Worm (Caenorhabditis elegans) whole organism, midembryonic: ENCODE measurements around the gene R08C7.12.

Source experiments
- T22C8.4 ChIP-seq: fragments of 200-800 bp; sonication (Bioruptor generic); IDR thresholded peaks from 2 replicates; pipeline ENCODE4 v1.3.6; 2022; ENCODE audit warnings: missing genetic modification characterization, missing compliant biosample characterization
- cog-1 ChIP-seq: sonication (generic microtip); optimal IDR thresholded peaks from 2 replicates; lab custom pipeline; 2016; ENCODE audit warnings: missing genetic modification characterization, missing compliant biosample characterization
- flt-1 ChIP-seq: fragments of 200-800 bp; sonication (Bioruptor generic); IDR thresholded peaks from 2 replicates; pipeline ENCODE4 v1.3.6; 2022; ENCODE audit warnings: missing genetic modification characterization, missing compliant biosample characterization
- klf-2 ChIP-seq: fragments of 200-800 bp; sonication (Bioruptor generic); conservative IDR thresholded peaks from 2 replicates; pipeline ENCODE4 v1.3.6; 2022; ENCODE audit warnings: missing genetic modification reagents, missing genetic modification characterization, missing compliant biosample characterization
- med-1 ChIP-seq: sonication (generic microtip); optimal IDR thresholded peaks from 2 replicates; lab custom pipeline; 2017; ENCODE audit warnings: missing genetic modification characterization, mild to moderate bottlenecking, missing compliant biosample characterization, antibody characterized with exemption, missing genetic modification reagents; ENCODE audit not compliant: insufficient read depth
- ref-1 ChIP-seq: fragments of 200-800 bp; sonication (Bioruptor generic); conservative IDR thresholded peaks from 2 replicates; pipeline ENCODE4 v1.3.6; 2022; ENCODE audit warnings: missing genetic modification reagents, missing genetic modification characterization, missing compliant biosample characterization
- tab-1 ChIP-seq: fragments of 200-800 bp; sonication (Bioruptor generic); IDR thresholded peaks from 2 replicates; pipeline ENCODE4 v1.3.6; 2022; ENCODE audit warnings: missing genetic modification characterization, missing compliant biosample characterization
- ztf-23 ChIP-seq: fragments of 200-800 bp; sonication (Bioruptor generic); IDR thresholded peaks from 2 replicates; pipeline ENCODE4 v1.3.6; 2022; ENCODE audit warnings: missing genetic modification reagents, missing genetic modification characterization, missing compliant biosample characterization
- ztf-29 ChIP-seq: fragments of 200-800 bp; sonication (Bioruptor generic); IDR thresholded peaks from 2 replicates; pipeline ENCODE4 v1.3.6; 2022; ENCODE audit warnings: missing genetic modification reagents, missing genetic modification characterization, missing compliant biosample characterization

Gene R08C7.12

DNA sequence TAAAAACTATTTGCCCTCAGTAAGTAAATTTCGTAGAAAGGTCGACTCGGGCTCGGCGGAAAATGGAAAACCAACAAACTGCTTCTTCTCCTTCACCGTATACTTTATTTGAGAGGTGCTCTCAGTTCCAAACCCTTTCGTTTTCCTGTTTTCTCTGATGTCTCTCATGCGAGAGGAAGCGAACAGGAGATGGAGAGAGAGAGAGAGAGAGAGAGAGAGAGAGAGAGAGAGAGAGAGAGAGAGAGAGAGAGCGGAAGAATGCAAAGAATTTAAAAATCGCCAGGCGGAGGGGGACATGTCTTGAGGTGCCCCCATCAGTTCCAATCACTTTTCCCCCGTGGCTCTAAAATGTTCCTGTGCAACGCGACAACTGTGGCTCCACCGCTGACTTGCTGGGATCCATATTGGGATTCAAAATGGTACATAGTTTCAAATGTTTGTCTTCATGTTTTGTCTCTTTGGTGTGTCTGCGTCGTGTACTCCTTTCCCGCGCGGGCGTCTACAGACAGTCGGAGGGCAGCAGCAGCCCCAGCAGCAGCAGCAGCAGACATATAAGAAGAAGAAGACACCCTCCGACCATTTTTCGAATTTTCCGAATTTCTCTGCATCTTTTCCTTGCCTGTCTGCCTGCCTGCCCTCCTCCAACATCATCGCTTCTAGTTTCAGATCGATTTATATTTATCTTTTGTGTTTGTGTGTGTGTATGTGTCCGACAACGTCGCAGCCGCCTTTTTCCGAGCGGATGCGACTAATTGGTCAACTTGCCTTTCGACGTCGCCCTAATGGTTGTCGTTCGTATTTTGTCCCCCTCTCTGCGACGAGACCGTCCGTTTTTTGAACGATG is 5.0 kb downstream of the R08C7.12 start, which contains the start of gene R08C7.11:
TSS of gene R08C7.11 (minus strand) at position 608 of the 844 bp plus-strand sequence.
- TF ChIP-seq klf-2 (0 out of 2 replicates have a peak, but pooled peaks have one; percentile 42), flt-1 (GFP tag; lab: Robert Waterston, UW) (0 out of 2 replicates have a peak, but pooled peaks have one; percentile 13), cog-1 (tag; lab: Kevin White, UChicago) (peak; percentile 19), med-1 (GFP tag; lab: Kevin White, UChicago) (no peak)

DNA sequence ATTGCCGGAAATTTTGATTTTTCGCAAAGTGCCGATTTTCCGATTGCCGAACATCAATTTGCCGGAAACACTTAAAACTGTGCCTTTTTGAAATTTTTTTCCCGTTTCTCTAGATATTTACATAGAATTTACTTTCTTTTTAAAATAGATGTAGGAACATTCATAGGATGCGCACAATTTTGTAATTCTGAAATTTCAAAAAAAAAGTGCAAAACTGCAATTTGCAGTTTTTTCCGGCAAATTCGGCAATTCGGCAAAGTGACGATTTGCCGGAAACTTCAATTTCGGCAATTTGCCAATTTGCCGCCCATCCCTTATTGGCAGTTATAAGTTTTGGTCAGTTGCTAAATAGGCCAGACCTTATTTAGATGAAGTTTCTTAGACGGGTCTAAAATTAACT is 7.1 kb downstream of the R08C7.12 start:
- TF ChIP-seq ztf-23 (GFP tag; lab: Robert Waterston, UW) (no peak), tab-1 (GFP tag; lab: Robert Waterston, UW) (no peak)

DNA sequence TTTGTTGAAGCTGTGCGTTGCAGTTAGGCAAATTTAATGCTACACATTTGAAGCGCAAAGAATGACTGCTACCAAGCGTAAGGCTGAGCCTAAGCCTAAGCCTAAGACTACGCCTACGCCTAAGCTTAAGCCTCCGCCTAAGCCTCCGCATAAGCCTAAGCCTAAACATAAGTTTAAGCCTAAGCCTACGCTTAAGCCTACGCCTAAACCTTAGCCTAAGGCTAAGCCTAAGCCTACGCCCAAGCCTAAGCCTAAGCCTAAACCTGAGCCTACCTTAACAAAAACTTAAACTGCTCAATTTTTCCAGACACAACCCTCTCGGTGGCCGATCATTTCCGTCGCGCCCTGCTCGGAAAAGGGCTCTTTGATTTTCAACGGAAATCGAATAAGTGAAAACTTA is 9.8 kb downstream of the R08C7.12 start:
- TF ChIP-seq ztf-29 (GFP tag; lab: Robert Waterston, UW): no peak
- no peak for TF ChIP-seq klf-2

- TF ChIP-seq med-1 (GFP tag; lab: Kevin White, UChicago) (no peak), ztf-29 (GFP tag; lab: Robert Waterston, UW) (no peak), ztf-23 (GFP tag; lab: Robert Waterston, UW) (no peak), flt-1 (GFP tag; lab: Robert Waterston, UW) (no peak), T22C8.4 (GFP tag; lab: Robert Waterston, UW) (no peak), ref-1 (GFP tag; lab: Robert Waterston, UW) (no peak), cog-1 (tag; lab: Kevin White, UChicago) (no peak)
Observed at ce11 chrIV:4463132-4463531, 13.6 kb downstream of the R08C7.12 start, which contains the start of gene M01H9.2. Gene M01H9.2 (minus strand): TSS chrIV:4463232.

DNA sequence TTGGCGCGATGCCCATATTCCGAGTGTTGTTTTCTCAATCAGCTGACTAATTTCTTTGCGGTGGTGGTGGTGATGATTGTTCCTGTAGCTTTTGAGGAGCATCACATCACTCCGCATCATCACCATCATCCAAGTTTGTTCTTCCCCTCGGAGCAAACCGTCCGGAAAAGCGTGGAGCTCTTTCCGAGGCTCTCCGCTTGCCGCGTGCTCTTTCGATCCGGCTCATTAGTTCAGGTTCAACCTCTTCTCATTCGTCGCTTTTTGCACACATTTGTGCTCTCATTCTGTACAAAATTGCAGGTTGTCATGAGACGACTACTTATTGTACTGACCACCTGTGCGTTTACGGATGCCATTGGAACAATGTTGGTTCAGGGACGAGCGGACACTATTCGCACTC is 15.6 kb downstream of the R08C7.12 start, which contains the start of gene M01H9.5:
TSS of gene M01H9.5 (plus strand) at position 301 of the 400 bp plus-strand sequence.
- TF ChIP-seq ref-1 (GFP tag; lab: Robert Waterston, UW) (no peak), tab-1 (GFP tag; lab: Robert Waterston, UW) (no peak), klf-2 (no peak), cog-1 (tag; lab: Kevin White, UChicago) (no peak), flt-1 (GFP tag; lab: Robert Waterston, UW) (no peak), med-1 (GFP tag; lab: Kevin White, UChicago) (no peak), T22C8.4 (GFP tag; lab: Robert Waterston, UW) (no peak), ztf-23 (GFP tag; lab: Robert Waterston, UW) (no peak), ztf-29 (GFP tag; lab: Robert Waterston, UW) (no peak)

ce11 chrIV:4468046-4468727 is 18.6 kb downstream of the R08C7.12 start:
- TF ChIP-seq cog-1 (tag; lab: Kevin White, UChicago) (no peak), ztf-29 (GFP tag; lab: Robert Waterston, UW) (0 out of 2 replicates have a peak, but pooled peaks have one; percentile 17)

- TF ChIP-seq T22C8.4 (GFP tag; lab: Robert Waterston, UW): no peak
- no peak for TF ChIP-seq ref-1 (GFP tag; lab: Robert Waterston, UW)
- no peak for TF ChIP-seq klf-2
- TF ChIP-seq flt-1 (GFP tag; lab: Robert Waterston, UW): no peak
- TF ChIP-seq ztf-29 (GFP tag; lab: Robert Waterston, UW): no peak
- no peak for TF ChIP-seq ztf-23 (GFP tag; lab: Robert Waterston, UW)
Observed at ce11 chrIV:4469055-4469454, 19.5 kb downstream of the R08C7.12 start.

- no peak for TF ChIP-seq T22C8.4 (GFP tag; lab: Robert Waterston, UW)
- no peak for TF ChIP-seq med-1 (GFP tag; lab: Kevin White, UChicago)
- peak; percentile 63; the same call in 1 of the 2 replicates for TF ChIP-seq tab-1 (GFP tag; lab: Robert Waterston, UW)
- no peak for TF ChIP-seq ztf-29 (GFP tag; lab: Robert Waterston, UW)
- TF ChIP-seq flt-1 (GFP tag; lab: Robert Waterston, UW): peak; percentile 28; the same call in 1 of the 2 replicates
Observed at ce11 chrIV:4469770-4470709, 20.5 kb downstream of the R08C7.12 start.
